Worm (Caenorhabditis elegans) whole organism, L3 larva: ENCODE data around the gene cld-1.
A peak's percentile ranks its signal among the peaks of the same experiment; 100 is the strongest.

Experiments used
- R02D3.7 ChIP-seq: fragments of 150-350 bp; optimal IDR thresholded peaks from 2 replicates; lab custom pipeline; 2014; ENCODE audit warnings: missing biosample characterization, missing genetic modification characterization
- ZK546.5 ChIP-seq: sonication (generic microtip); optimal IDR thresholded peaks from 2 replicates; lab custom pipeline; 2017; ENCODE audit warnings: missing biosample characterization, missing genetic modification characterization
- aly-2 ChIP-seq: fragments of 150-350 bp; optimal IDR thresholded peaks from 2 replicates; lab custom pipeline; 2014; ENCODE audit warnings: missing biosample characterization, missing genetic modification characterization
- ama-1 ChIP-seq: fragments of 150-350 bp; optimal IDR thresholded peaks from 2 replicates; lab custom pipeline; 2018
- ceh-28 ChIP-seq: fragments of 150-350 bp; optimal IDR thresholded peaks from 2 replicates; lab custom pipeline; 2014; ENCODE audit warnings: missing biosample characterization, missing genetic modification reagents, missing genetic modification characterization
- ceh-82 ChIP-seq: fragments of 150-350 bp; optimal IDR thresholded peaks from 2 replicates; lab custom pipeline; 2014; ENCODE audit warnings: missing biosample characterization, missing genetic modification characterization
- ceh-9 ChIP-seq: sonication (generic microtip); optimal IDR thresholded peaks from 2 replicates; lab custom pipeline; 2018; ENCODE audit warnings: missing biosample characterization, missing genetic modification characterization
- daf-12 ChIP-seq: fragments of 150-350 bp; optimal IDR thresholded peaks from 2 replicates; lab custom pipeline; 2014; ENCODE audit warnings: missing biosample characterization, missing genetic modification reagents, missing genetic modification characterization
- egl-27 ChIP-seq: sonication (generic microtip); optimal IDR thresholded peaks from 4 replicates; lab custom pipeline; 2017; ENCODE audit warnings: missing biosample characterization, missing genetic modification reagents, missing genetic modification characterization
- egl-5 ChIP-seq: fragments of 150-350 bp; optimal IDR thresholded peaks from 2 replicates; lab custom pipeline; 2017; ENCODE audit warnings: missing biosample characterization, missing genetic modification reagents, missing genetic modification characterization, inconsistent platforms
- elt-1 ChIP-seq: fragments of 150-350 bp; optimal IDR thresholded peaks from 2 replicates; lab custom pipeline; 2014; ENCODE audit warnings: missing biosample characterization, missing genetic modification characterization
- elt-2 ChIP-seq: sonication (generic microtip); optimal IDR thresholded peaks from 2 replicates; lab custom pipeline; 2016; ENCODE audit warnings: missing genetic modification reagents, mild to moderate bottlenecking, missing genetic modification characterization, missing compliant biosample characterization
- elt-3 ChIP-seq, 3 experiments: fragments of 150-350 bp in 1 of 3; sonication (generic microtip) in 2 of 3; optimal IDR thresholded peaks; 2 replicates in 2 of 3; 4 replicates in 1 of 3; lab custom pipeline; 2014 to 2017; ENCODE audit warnings: missing biosample characterization in 3 of 3, missing genetic modification characterization in 3 of 3
- fkh-2 ChIP-seq: fragments of 150-350 bp; optimal IDR thresholded peaks from 2 replicates; lab custom pipeline; 2014; ENCODE audit warnings: missing biosample characterization, missing genetic modification reagents, missing genetic modification characterization
- hmg-11 ChIP-seq: sonication (generic microtip); optimal IDR thresholded peaks from 2 replicates; lab custom pipeline; 2016; ENCODE audit warnings: missing genetic modification characterization, missing compliant biosample characterization
- lin-39 ChIP-seq: fragments of 150-350 bp; optimal IDR thresholded peaks from 2 replicates; lab custom pipeline; 2018; ENCODE audit warnings: missing biosample characterization, missing genetic modification reagents, missing genetic modification characterization
- lsy-12 ChIP-seq: sonication (generic microtip); optimal IDR thresholded peaks from 2 replicates; lab custom pipeline; 2016; ENCODE audit warnings: mild to moderate bottlenecking, missing genetic modification characterization, missing compliant biosample characterization
- mml-1 ChIP-seq: fragments of 150-350 bp; sonication (generic microtip); optimal IDR thresholded peaks from 3 replicates; lab custom pipeline; 2014; ENCODE audit warnings: missing biosample characterization, missing genetic modification characterization
- nfya-1 ChIP-seq: sonication (generic microtip); optimal IDR thresholded peaks from 2 replicates; lab custom pipeline; 2017; ENCODE audit warnings: missing genetic modification characterization, mild to moderate bottlenecking, missing compliant biosample characterization, antibody characterized with exemption, moderate library complexity; ENCODE audit not compliant: insufficient read depth
- nhr-11 ChIP-seq: fragments of 150-350 bp; optimal IDR thresholded peaks from 2 replicates; lab custom pipeline; 2014; ENCODE audit warnings: missing biosample characterization, missing genetic modification characterization
- nhr-12 ChIP-seq: fragments of 150-350 bp; optimal IDR thresholded peaks from 2 replicates; lab custom pipeline; 2014; ENCODE audit warnings: missing biosample characterization, missing genetic modification characterization
- nhr-23 ChIP-seq: fragments of 150-350 bp; optimal IDR thresholded peaks from 2 replicates; lab custom pipeline; 2014; ENCODE audit warnings: missing biosample characterization, missing genetic modification reagents, missing genetic modification characterization
- nhr-237 ChIP-seq: fragments of 150-350 bp; optimal IDR thresholded peaks from 2 replicates; lab custom pipeline; 2014; ENCODE audit warnings: missing biosample characterization, missing genetic modification characterization
- nhr-25 ChIP-seq: sonication (generic microtip); optimal IDR thresholded peaks from 2 replicates; lab custom pipeline; 2017; ENCODE audit warnings: missing biosample characterization, missing genetic modification characterization
- nhr-28 ChIP-seq: fragments of 150-350 bp; optimal IDR thresholded peaks from 2 replicates; lab custom pipeline; 2014; ENCODE audit warnings: missing biosample characterization, missing genetic modification characterization
- nhr-76 ChIP-seq: fragments of 150-350 bp; sonication (generic microtip); optimal IDR thresholded peaks from 5 replicates; lab custom pipeline; 2014; ENCODE audit warnings: missing biosample characterization, missing genetic modification characterization
- pha-4 ChIP-seq: fragments of 150-350 bp; optimal IDR thresholded peaks from 2 replicates; lab custom pipeline; 2014; ENCODE audit warnings: missing biosample characterization, missing genetic modification reagents, missing genetic modification characterization
- pqm-1 ChIP-seq: fragments of 150-350 bp; optimal IDR thresholded peaks from 2 replicates; lab custom pipeline; 2017; ENCODE audit warnings: missing biosample characterization, missing genetic modification characterization, inconsistent platforms
- sea-2 ChIP-seq: fragments of 150-350 bp; sonication (generic microtip); optimal IDR thresholded peaks from 4 replicates; lab custom pipeline; 2014; ENCODE audit warnings: missing biosample characterization, missing genetic modification reagents, missing genetic modification characterization
- skn-1 ChIP-seq: fragments of 150-350 bp; optimal IDR thresholded peaks from 2 replicates; lab custom pipeline; 2014; ENCODE audit warnings: missing biosample characterization, missing genetic modification characterization
- snpc-4 ChIP-seq: fragments of 150-350 bp; optimal IDR thresholded peaks from 2 replicates; lab custom pipeline; 2014; ENCODE audit warnings: missing biosample characterization, missing genetic modification characterization
- unc-39 ChIP-seq: sonication (generic microtip); optimal IDR thresholded peaks from 4 replicates; lab custom pipeline; 2017; ENCODE audit warnings: missing biosample characterization, missing genetic modification characterization
- ztf-11 ChIP-seq: fragments of 150-350 bp; optimal IDR thresholded peaks from 2 replicates; lab custom pipeline; 2014; ENCODE audit warnings: missing biosample characterization, missing genetic modification characterization
- ztf-4 ChIP-seq: fragments of 150-350 bp; optimal IDR thresholded peaks from 2 replicates; lab custom pipeline; 2014; ENCODE audit warnings: missing biosample characterization, missing genetic modification characterization

The cld-1 gene

DNA sequence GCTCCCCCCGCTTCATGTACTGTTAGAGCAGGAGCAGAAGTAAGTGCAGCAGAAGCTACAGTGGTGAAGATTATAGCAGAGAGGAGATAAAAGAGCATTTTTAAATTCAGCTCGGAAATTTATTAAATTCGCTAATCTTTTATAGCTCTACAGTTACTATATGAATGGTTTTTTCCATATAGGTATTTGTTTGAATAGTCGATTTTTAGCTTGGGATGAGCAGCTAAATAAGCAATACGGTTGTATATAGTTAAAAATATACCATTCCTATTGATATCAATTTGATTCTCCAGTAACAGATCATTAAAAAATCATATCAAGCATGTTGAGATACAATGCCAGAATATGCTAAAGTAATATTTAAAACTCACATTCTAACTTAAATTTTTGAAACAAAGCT lies 9.4 kb downstream of the cld-1 start, which contains the start of gene srlf-5:
Gene srlf-5 (minus strand): TSS at position 101 of the 400 bp plus-strand sequence.
- TF ChIP-seq snpc-4 (tag; lab: Kevin White, UChicago) (no peak), daf-12 (tag; lab: Kevin White, UChicago) (no peak), pqm-1 (tag; lab: Kevin White, UChicago) (no peak), egl-27 (no peak), nhr-25 (tag; lab: Kevin White, UChicago) (no peak), ceh-9 (tag; lab: Kevin White, UChicago) (no peak), fkh-2 (tag; lab: Kevin White, UChicago) (no peak), pha-4 (tag; lab: Kevin White, UChicago) (no peak), ztf-11 (tag; lab: Kevin White, UChicago) (no peak), elt-2 (no peak), ZK546.5 (no peak), elt-1 (no peak), nhr-23 (tag; lab: Kevin White, UChicago) (no peak), ztf-4 (tag; lab: Kevin White, UChicago) (no peak)
- TF ChIP-seq, all 47 proteins: peak for 0

DNA sequence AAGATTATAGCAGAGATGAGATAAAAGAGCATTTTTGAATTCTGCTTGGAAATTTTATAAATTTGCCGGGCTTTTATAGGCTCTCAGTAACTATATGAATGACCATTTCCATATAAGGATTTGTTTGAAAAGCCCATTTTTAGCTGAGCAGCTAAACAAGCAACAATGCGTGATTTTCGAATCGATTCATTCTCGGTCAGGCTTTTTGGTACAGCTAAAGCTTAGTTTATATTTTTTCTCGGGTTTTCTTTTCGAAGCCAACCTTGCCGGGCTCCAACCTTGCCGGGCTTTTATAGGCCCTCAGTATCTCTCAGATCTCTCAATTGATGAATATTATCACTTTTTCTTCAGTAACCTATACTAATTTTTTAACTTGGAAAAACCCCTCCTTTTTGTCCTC lies 11.7 kb downstream of the cld-1 start, which contains the start of gene srlf-4:
Gene srlf-4 (minus strand): TSS at position 101 of the 400 bp plus-strand sequence.
- TF ChIP-seq unc-39, result no peak
- no peak for TF ChIP-seq nhr-76
- no peak for TF ChIP-seq elt-1
- TF ChIP-seq nhr-23 (tag; lab: Kevin White, UChicago), result no peak
- TF ChIP-seq ceh-82 (tag; lab: Kevin White, UChicago), result no peak
- TF ChIP-seq pha-4 (tag; lab: Kevin White, UChicago), result no peak
- TF ChIP-seq nhr-12, result no peak
- no peak for TF ChIP-seq lsy-12 (tag; lab: Kevin White, UChicago)
- no peak for TF ChIP-seq nfya-1 (tag; lab: Kevin White, UChicago)
- no peak for TF ChIP-seq hmg-11
- no peak for TF ChIP-seq ztf-4 (tag; lab: Kevin White, UChicago)
- no peak for TF ChIP-seq mml-1 (tag; lab: Kevin White, UChicago)
- TF ChIP-seq elt-3 (tag; optimal IDR thresholded peaks at IDR 0.05; lab: Kevin White, UChicago), result no peak
- TF ChIP-seq ama-1, result no peak
- no peak for TF ChIP-seq aly-2
- TF ChIP-seq, all 47 proteins: peak for 0

DNA sequence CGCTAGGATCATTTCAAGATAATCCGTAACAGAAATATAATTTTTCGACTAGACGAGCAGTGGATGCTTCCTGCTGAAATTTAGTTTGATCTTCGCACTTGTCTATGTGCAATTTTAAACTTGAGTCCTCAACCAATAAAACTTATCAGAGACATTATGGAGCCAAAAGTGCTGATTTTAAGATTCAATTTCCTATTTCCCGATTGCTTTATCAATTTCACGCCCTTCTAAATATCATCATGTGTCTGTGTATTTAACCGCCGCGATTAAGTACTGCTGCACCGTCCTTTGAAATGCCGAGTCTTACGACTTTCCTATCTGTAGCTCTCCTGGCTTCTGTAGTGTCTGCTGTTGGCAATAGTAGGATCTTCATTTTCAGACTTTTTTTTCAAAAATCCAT lies 15.0 kb downstream of the cld-1 start, which contains the start of gene C32H11.4:
Gene C32H11.4 (plus strand): TSS at position 238 of the 400 bp plus-strand sequence.
- TF ChIP-seq elt-2 (peak; percentile 85), pqm-1 (tag; lab: Kevin White, UChicago) (peak; percentile 69), lin-39 (tag; lab: Kevin White, UChicago) (no peak)

DNA sequence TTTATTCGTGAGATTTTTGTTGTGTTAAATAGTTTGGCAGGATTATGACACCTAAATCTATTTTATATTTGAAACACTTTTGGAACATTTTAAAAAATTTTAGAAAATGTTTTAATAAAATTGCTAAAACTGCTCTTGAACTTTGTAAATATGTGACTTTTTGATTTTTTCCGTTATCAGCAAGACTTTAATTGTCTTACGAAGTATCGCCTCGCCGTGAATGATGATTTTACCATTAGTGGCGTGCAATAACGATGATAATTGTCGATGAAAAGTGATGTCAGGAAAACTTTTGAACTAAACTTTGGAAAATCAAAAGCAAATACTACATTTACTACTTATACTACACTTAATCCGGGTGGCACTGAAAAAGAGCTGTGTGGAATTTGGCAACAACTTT lies 15.5 kb downstream of the cld-1 start:
- no peak for TF ChIP-seq nhr-23 (tag; lab: Kevin White, UChicago)
- TF ChIP-seq pqm-1 (tag; lab: Kevin White, UChicago), result peak; percentile 52
- no peak for TF ChIP-seq egl-5
- no peak for TF ChIP-seq nhr-237 (tag; lab: Kevin White, UChicago)
- TF ChIP-seq hmg-11, result no peak
- TF ChIP-seq ama-1, result no peak
- TF ChIP-seq pha-4 (tag; lab: Kevin White, UChicago), result no peak
- TF ChIP-seq R02D3.7 (tag; lab: Kevin White, UChicago), result no peak
- TF ChIP-seq mml-1 (tag; lab: Kevin White, UChicago), result no peak
- peak; percentile 33 for TF ChIP-seq skn-1 (tag; lab: Kevin White, UChicago)
- TF ChIP-seq ceh-9 (tag; lab: Kevin White, UChicago), result no peak
- no peak for TF ChIP-seq ZK546.5
- TF ChIP-seq sea-2 (GFP tag; lab: Kevin White, UChicago), result no peak
- no peak for TF ChIP-seq nhr-28 (tag; lab: Kevin White, UChicago)
- no peak for TF ChIP-seq ceh-28 (tag; lab: Kevin White, UChicago)
- no peak for TF ChIP-seq nfya-1 (tag; lab: Kevin White, UChicago)
- TF ChIP-seq lin-39 (tag; lab: Kevin White, UChicago), result no peak

DNA sequence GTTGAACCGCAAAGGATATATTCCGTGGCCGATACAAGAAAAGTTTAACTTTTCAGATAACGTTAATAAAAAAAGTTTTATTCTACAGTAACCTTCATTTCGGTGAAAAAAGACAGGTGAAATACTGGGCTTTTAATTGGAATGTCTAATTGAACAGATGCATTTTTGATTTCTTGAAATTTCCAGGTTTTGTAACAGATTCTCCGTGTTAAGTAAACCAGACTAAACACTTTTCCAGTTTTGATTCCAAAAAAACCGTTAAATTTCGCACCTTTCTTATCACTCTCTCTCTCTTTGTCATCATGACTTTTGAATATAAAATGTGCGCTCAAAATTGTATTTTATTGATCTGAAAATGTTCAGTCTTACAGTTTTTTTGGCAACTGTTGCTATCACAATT lies 17.8 kb downstream of the cld-1 start, which contains the start of gene C32H11.3:
Gene C32H11.3 (plus strand): TSS at position 301 of the 400 bp plus-strand sequence.
- TF ChIP-seq pqm-1 (tag; lab: Kevin White, UChicago), result no peak
- TF ChIP-seq pha-4 (tag; lab: Kevin White, UChicago), result no peak
- no peak for TF ChIP-seq nfya-1 (tag; lab: Kevin White, UChicago)
- TF ChIP-seq nhr-237 (tag; lab: Kevin White, UChicago), result no peak
- TF ChIP-seq ceh-9 (tag; lab: Kevin White, UChicago), result no peak
- TF ChIP-seq nhr-11 (tag; lab: Kevin White, UChicago), result no peak
- no peak for TF ChIP-seq nhr-28 (tag; lab: Kevin White, UChicago)
- TF ChIP-seq, all 47 proteins: peak for 0
